Fruit fly (Drosophila melanogaster): ENCODE measurements around the gene CG6650.
A peak's percentile ranks its signal among the peaks of the same experiment; 100 is the strongest.

The CG6650 gene

dm6 chr3L:14031171-14032126 is at the start of gene CG6650, which contains the start of gene endos (continued):
- TF ChIP-seq Lpt (GFP tag; optimal IDR thresholded peaks at IDR 0.05): no peak
- peak; percentile 24 for TF ChIP-seq Fer2 (tag; optimal IDR thresholded peaks at IDR 0.05)
- peak; percentile 66; the same call in 2 of the 3 replicates for TF ChIP-seq CG34224 (GFP tag; IDR thresholded peaks at IDR 0.05; ENCODE audit: partially characterized antibody)
- TF ChIP-seq CG9797 (GFP tag; optimal IDR thresholded peaks at IDR 0.05): peak; percentile 32
- peak; percentile 69 for TF ChIP-seq CG13296 (GFP tag; optimal IDR thresholded peaks at IDR 0.05)
- no peak for TF ChIP-seq bab2 (GFP tag; optimal IDR thresholded peaks at IDR 0.05)
- TF ChIP-seq vvl (GFP tag; IDR thresholded peaks at IDR 0.05): peak; percentile 54
- TF ChIP-seq CG4328 (GFP tag; optimal IDR thresholded peaks at IDR 0.05): peak; percentile 66
- no peak for TF ChIP-seq CG11085 (GFP tag; IDR thresholded peaks at IDR 0.05)
- TF ChIP-seq phol (tag; optimal IDR thresholded peaks at IDR 0.05): peak; percentile 64
- TF ChIP-seq kay (GFP tag; optimal IDR thresholded peaks at IDR 0.05): peak; percentile 16
- peak; percentile 60 for TF ChIP-seq mirr (GFP tag; optimal IDR thresholded peaks at IDR 0.05)
- no peak for TF ChIP-seq gcm2 (GFP tag; optimal IDR thresholded peaks at IDR 0.05)
- TF ChIP-seq GATAe (GFP tag; conservative IDR thresholded peaks at IDR 0.05): no peak
- TF ChIP-seq tap (tag; optimal IDR thresholded peaks at IDR 0.05): no peak
- TF ChIP-seq Camta (GFP tag; optimal IDR thresholded peaks at IDR 0.05): no peak
- peak; percentile 50 for TF ChIP-seq Fer1 (GFP tag; optimal IDR thresholded peaks at IDR 0.05)
- peak; percentile 85 for TF ChIP-seq Sry-δ (GFP tag; optimal IDR thresholded peaks at IDR 0.05)
- peak; percentile 22 for TF ChIP-seq gsb-n (tag; optimal IDR thresholded peaks at IDR 0.05)
- TF ChIP-seq Hr3 (GFP tag; optimal IDR thresholded peaks at IDR 0.05): peak; percentile 8
- no peak for TF ChIP-seq CG15073 (GFP tag; optimal IDR thresholded peaks at IDR 0.05)
- TF ChIP-seq Nf-YB (GFP tag; optimal IDR thresholded peaks at IDR 0.05): peak; percentile 0
- TF ChIP-seq CG4820 (GFP tag; optimal IDR thresholded peaks at IDR 0.05): peak; percentile 2
- TF ChIP-seq ewg (GFP tag; optimal IDR thresholded peaks at IDR 0.05): no peak
- TF ChIP-seq CG10147 (GFP tag; optimal IDR thresholded peaks at IDR 0.05): no peak
- peak; percentile 49 for TF ChIP-seq Dek (tag; optimal IDR thresholded peaks at IDR 0.05)
- TF ChIP-seq YL-1 (GFP tag; optimal IDR thresholded peaks at IDR 0.05): peak; percentile 13
- TF ChIP-seq CG1647 (GFP tag; optimal IDR thresholded peaks at IDR 0.05): no peak
- TF ChIP-seq CG8089 (GFP tag; optimal IDR thresholded peaks at IDR 0.05): no peak
- no peak for TF ChIP-seq bcd (GFP tag; optimal IDR thresholded peaks at IDR 0.05)
- TF ChIP-seq B-H2 (GFP tag; optimal IDR thresholded peaks at IDR 0.05): peak; percentile 69
- no peak for TF ChIP-seq abd-A (tag; optimal IDR thresholded peaks at IDR 0.05)
- TF ChIP-seq MBD-R2 (GFP tag; IDR thresholded peaks at IDR 0.05): peak; percentile 34
- peak; percentile 62 for TF ChIP-seq CG4617 (GFP tag; optimal IDR thresholded peaks at IDR 0.05; ENCODE audit: borderline replicate concordance)
- TF ChIP-seq Gug (GFP tag; IDR thresholded peaks at IDR 0.05): peak; percentile 18; the same call in 1 of the 4 replicates
- no peak for TF ChIP-seq Ravus (GFP tag; IDR thresholded peaks at IDR 0.05)
- no peak for TF ChIP-seq CG1602 (GFP tag; optimal IDR thresholded peaks at IDR 0.05)
- TF ChIP-seq CG3995 (GFP tag; optimal IDR thresholded peaks at IDR 0.05): peak; percentile 29
- TF ChIP-seq Xbp1 (GFP tag; optimal IDR thresholded peaks at IDR 0.05): peak; percentile 41
- 0 out of 2 replicates have a peak, but pooled peaks have one; percentile 4 for TF ChIP-seq NFAT (GFP tag; IDR thresholded peaks at IDR 0.05)
- TF ChIP-seq CG17612 (GFP tag; IDR thresholded peaks at IDR 0.05): no peak
- peak; percentile 3 for TF ChIP-seq grn (GFP tag; optimal IDR thresholded peaks at IDR 0.05)
- TF ChIP-seq CG10274 (GFP tag; optimal IDR thresholded peaks at IDR 0.05): no peak
- TF ChIP-seq CG8281 (tag; optimal IDR thresholded peaks at IDR 0.05): no peak
- TF ChIP-seq CG7839 (tag; optimal IDR thresholded peaks at IDR 0.05): peak; percentile 40
- TF ChIP-seq croc (GFP tag; conservative IDR thresholded peaks at IDR 0.05): no peak
- no peak for TF ChIP-seq CG3838 (GFP tag; optimal IDR thresholded peaks at IDR 0.05)
- TF ChIP-seq CG33213 (GFP tag; optimal IDR thresholded peaks at IDR 0.05): no peak
- TF ChIP-seq Vsx1 (GFP tag; optimal IDR thresholded peaks at IDR 0.05): no peak

Data from whole organism, embryonic.